Worm (Caenorhabditis elegans) whole organism, young adult: Measurements from ENCODE around the gene daf-7.

Experiments
- F23B12.7 ChIP-seq: sonication (generic microtip); optimal IDR thresholded peaks from 2 replicates; lab custom pipeline; 2017; ENCODE audit warnings: missing genetic modification characterization, mild to moderate bottlenecking, missing compliant biosample characterization, antibody characterized with exemption, moderate library complexity; ENCODE audit not compliant: insufficient read depth
- F49E8.2 ChIP-seq: sonication (generic microtip); optimal IDR thresholded peaks from 3 replicates; lab custom pipeline; 2017; ENCODE audit warnings: missing genetic modification characterization, mild to moderate bottlenecking, missing compliant biosample characterization, antibody characterized with exemption, moderate library complexity; ENCODE audit not compliant: insufficient read depth
- F52B5.7 ChIP-seq: sonication (generic microtip); optimal IDR thresholded peaks from 2 replicates; lab custom pipeline; 2016; ENCODE audit warnings: mild to moderate bottlenecking, missing genetic modification characterization, missing compliant biosample characterization
- ceh-91 ChIP-seq: fragments of 200-800 bp; sonication (Bioruptor generic); IDR thresholded peaks from 2 replicates; pipeline ENCODE4 v1.3.6; 2022; ENCODE audit warnings: missing genetic modification reagents, missing genetic modification characterization, missing compliant biosample characterization
- chd-7 ChIP-seq: sonication (generic microtip); optimal IDR thresholded peaks from 2 replicates; lab custom pipeline; 2016; ENCODE audit warnings: mild to moderate bottlenecking, missing genetic modification characterization, moderate library complexity, missing compliant biosample characterization
- efl-1 ChIP-seq: fragments of 150-350 bp; optimal IDR thresholded peaks from 2 replicates; lab custom pipeline; 2014; ENCODE audit warnings: missing biosample characterization, missing genetic modification reagents, missing genetic modification characterization
- gei-17 ChIP-seq: fragments of 200-800 bp; sonication (Bioruptor generic); optimal IDR thresholded peaks from 2 replicates; lab custom pipeline; 2018; ENCODE audit warnings: mild to moderate bottlenecking, missing genetic modification characterization, missing compliant biosample characterization
- hsf-1 ChIP-seq: fragments of 200-800 bp; sonication (Bioruptor generic); IDR thresholded peaks from 2 replicates; pipeline ENCODE4 v1.3.6; 2022; ENCODE audit warnings: missing genetic modification reagents, missing genetic modification characterization, missing compliant biosample characterization
- madf-8 ChIP-seq: fragments of 200-800 bp; sonication (Bioruptor generic); conservative IDR thresholded peaks from 2 replicates; pipeline ENCODE4 v1.3.6; 2022; ENCODE audit warnings: missing genetic modification reagents, missing genetic modification characterization, missing compliant biosample characterization
- mel-28 ChIP-seq: sonication (generic microtip); optimal IDR thresholded peaks from 2 replicates; lab custom pipeline; 2016; ENCODE audit warnings: borderline replicate concordance, mild to moderate bottlenecking, missing genetic modification characterization, missing compliant biosample characterization
- mxl-1 ChIP-seq: sonication (generic microtip); optimal IDR thresholded peaks from 2 replicates; lab custom pipeline; 2016; ENCODE audit warnings: missing genetic modification characterization, missing compliant biosample characterization
- rec-8 ChIP-seq, 2 experiments: sonication (generic microtip); optimal IDR thresholded peaks; 2 replicates each; lab custom pipeline; 2016; ENCODE audit warnings: mild to moderate bottlenecking in 2 of 2, missing genetic modification characterization in 2 of 2, missing genetic modification reagents in 2 of 2, missing genotype in 2 of 2, missing biosample characterization in 1 of 2, missing compliant biosample characterization in 1 of 2, moderate library complexity in 1 of 2
- snpc-4 ChIP-seq, 5 experiments: fragments of 150-350 bp in 1 of 5; sonication (generic microtip) in 4 of 5; optimal IDR thresholded peaks; 2 replicates each; lab custom pipeline; 2014 to 2018; ENCODE audit warnings: missing genetic modification characterization in 5 of 5, missing biosample characterization in 3 of 5, antibody characterized with exemption in 2 of 5, mild to moderate bottlenecking in 2 of 5, missing compliant biosample characterization in 2 of 5, missing genotype in 2 of 5, moderate library complexity in 2 of 5, missing genetic modification reagents in 1 of 5
- unc-62 ChIP-seq: fragments of 150-350 bp; optimal IDR thresholded peaks from 2 replicates; lab custom pipeline; 2014; ENCODE audit warnings: missing biosample characterization, missing genetic modification reagents, missing genetic modification characterization

DNA sequence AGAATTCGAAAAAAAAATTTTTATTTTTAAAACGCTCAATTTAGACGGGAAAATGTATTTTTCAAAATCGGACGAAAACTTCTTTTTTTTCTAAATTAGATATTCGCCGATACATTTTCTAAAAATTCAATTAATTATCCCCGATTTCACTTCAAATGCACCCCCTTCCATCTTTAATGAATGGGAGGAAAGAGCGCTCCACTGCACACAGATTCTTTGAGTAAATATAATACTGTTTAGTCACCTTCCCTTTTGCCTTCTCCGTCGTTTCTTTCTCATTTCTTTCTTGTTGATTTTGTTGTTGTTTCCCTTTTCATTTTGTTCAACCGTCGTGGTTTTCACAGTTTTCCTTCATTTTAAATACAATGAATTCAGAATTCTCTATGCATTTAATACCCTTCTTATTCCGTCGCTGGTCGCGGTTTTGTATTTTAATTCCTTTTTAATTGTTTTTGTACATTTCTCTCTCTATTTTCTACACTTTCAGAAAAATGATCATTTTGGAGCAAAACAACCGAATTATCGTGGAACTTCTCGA is 50.2 kb downstream of the daf-7 start, which contains the start of gene arx-4:
- TF ChIP-seq F52B5.7 (tag; lab: Kevin White, UChicago): no peak
- TF ChIP-seq unc-62 (GFP tag; lab: Kevin White, UChicago): no peak
- TF ChIP-seq mel-28: no peak
- TF ChIP-seq madf-8 (GFP tag; lab: Robert Waterston, UW): no peak
- TF ChIP-seq mxl-1 (tag; lab: Kevin White, UChicago): no peak
- TF ChIP-seq snpc-4 (GFP tag; optimal IDR thresholded peaks at IDR 0.05; lab: Kevin White, UChicago): no peak
- TF ChIP-seq snpc-4 (tag; optimal IDR thresholded peaks at IDR 0.05; lab: Kevin White, UChicago): no peak
- no peak for TF ChIP-seq efl-1
- TF ChIP-seq F23B12.7 (tag; lab: Kevin White, UChicago): no peak
- no peak for TF ChIP-seq F49E8.2
- TF ChIP-seq chd-7 (tag; lab: Kevin White, UChicago): no peak
- TF ChIP-seq ceh-91 (GFP tag; lab: Robert Waterston, UW): no peak
- TF ChIP-seq gei-17 (GFP tag; lab: Kevin White, UChicago): no peak
- TF ChIP-seq hsf-1 (GFP tag; lab: Robert Waterston, UW): no peak
- no peak for TF ChIP-seq rec-8 (tag; optimal IDR thresholded peaks at IDR 0.05; lab: Kevin White, UChicago)
